Fruit fly (Drosophila melanogaster) whole organism: ENCODE results near the gene CG33111.

Experiments
- CG8478 ChIP-seq: fragments of >200 bp; optimal IDR thresholded peaks from 2 replicates; lab custom pipeline; 2018; ENCODE audit warnings: inconsistent platforms
- Dll ChIP-seq: fragments of >200 bp; optimal IDR thresholded peaks from 2 replicates; lab custom pipeline; 2017
- EcR ChIP-seq, 2 experiments: fragments of >200 bp; optimal IDR thresholded peaks; 2 replicates each; lab custom pipeline; 2017; ENCODE audit warnings: missing biosample characterization in 2 of 2, missing genetic modification characterization in 2 of 2, missing genetic modification reagents in 2 of 2
- pan ChIP-seq: fragments of >200 bp; optimal IDR thresholded peaks from 2 replicates; lab custom pipeline; 2017
- psq ChIP-seq: fragments of >200 bp; optimal IDR thresholded peaks from 2 replicates; lab custom pipeline; 2017
- usp ChIP-seq: fragments of >200 bp; optimal IDR thresholded peaks from 2 replicates; lab custom pipeline; 2017; ENCODE audit warnings: missing biosample characterization, missing genetic modification characterization, mixed read lengths

CG33111 gene

DNA sequence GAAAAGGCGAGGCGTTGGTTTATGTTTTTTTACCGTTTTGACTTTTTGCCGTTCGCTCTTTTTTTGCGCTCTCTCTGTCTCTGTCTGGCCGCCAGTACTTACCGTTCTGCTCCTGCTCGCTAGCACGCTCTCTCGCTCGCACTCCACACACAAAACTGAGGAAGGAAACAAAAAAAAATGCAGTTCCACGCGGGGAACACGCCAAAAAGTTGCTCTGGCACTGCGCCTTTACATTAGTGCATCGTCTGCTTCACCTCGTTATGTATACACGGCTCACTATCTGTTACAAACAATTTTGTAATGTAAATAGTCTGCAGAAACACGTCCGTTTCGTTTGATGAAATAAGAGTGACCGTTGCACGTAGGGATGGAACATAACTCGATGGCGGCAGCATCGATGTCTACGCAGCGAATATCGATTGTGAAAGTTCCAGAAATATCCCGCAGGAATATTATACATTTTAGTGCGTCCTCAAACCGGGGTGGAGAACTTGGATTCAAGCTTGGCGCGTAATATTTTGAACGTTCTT, at the start of gene CG33111, which contains the start of gene eIF4G2:
CG33111 (minus strand) TSS at position 359 of the 530 bp plus-strand sequence.
eIF4G2 (minus strand) TSS at position 359 of the 530 bp plus-strand sequence.
- TF ChIP-seq CG8478 (lab: Kevin White, UChicago) (peak; percentile 86), EcR (GFP tag; optimal IDR thresholded peaks at IDR 0.05; lab: Kevin White, UChicago) (no peak)

DNA sequence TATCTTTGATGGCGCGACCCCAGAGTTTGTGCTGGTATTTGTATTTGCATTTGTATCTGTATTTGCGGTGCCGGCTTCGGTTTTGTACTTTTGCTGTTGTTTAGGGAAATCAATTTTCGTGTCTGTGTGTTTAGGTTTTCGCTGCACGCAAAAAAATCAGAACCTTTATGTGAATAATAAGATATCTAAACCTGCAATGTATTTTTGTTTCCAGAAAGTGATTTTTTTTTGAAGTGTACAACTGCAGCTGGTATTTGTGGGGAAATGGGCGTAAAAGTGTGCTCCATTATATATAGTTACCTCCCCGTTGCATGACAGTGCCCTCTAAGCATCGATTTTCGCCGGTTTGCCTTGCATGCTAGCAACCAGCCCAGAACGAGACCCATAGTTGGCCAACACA, 48.8 kb upstream of the CG33111 start:
- TF ChIP-seq Dll (lab: Kevin White, UChicago) (no peak), CG8478 (lab: Kevin White, UChicago) (no peak), psq (lab: Kevin White, UChicago) (no peak), usp (GFP tag; lab: Kevin White, UChicago) (no peak), pan (lab: Kevin White, UChicago) (no peak), EcR (GFP tag; optimal IDR thresholded peaks at IDR 0.05; lab: Kevin White, UChicago) (no peak)

DNA sequence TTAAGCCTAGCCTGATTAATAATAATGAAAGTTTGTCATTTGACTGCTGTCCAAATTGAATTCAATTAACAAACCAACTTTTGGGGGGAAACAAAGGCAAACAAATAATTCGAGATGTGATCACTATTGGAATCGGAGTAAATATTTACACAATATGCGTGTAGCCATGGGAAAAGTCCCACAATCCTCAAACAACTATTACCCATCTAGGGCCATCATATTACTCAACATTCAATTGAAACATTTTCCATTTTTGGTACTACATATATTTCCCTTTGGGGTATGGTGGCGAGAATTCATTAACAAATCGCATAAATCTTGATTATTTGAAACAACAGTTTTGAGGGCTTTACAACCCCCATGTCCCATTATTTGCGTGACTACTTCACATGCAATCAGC, 48.2 kb upstream of the CG33111 start:
- TF ChIP-seq psq (lab: Kevin White, UChicago) (no peak), EcR (GFP tag; optimal IDR thresholded peaks at IDR 0.05; lab: Kevin White, UChicago) (no peak), CG8478 (lab: Kevin White, UChicago) (no peak), usp (GFP tag; lab: Kevin White, UChicago) (no peak), pan (lab: Kevin White, UChicago) (no peak), Dll (lab: Kevin White, UChicago) (no peak)

DNA sequence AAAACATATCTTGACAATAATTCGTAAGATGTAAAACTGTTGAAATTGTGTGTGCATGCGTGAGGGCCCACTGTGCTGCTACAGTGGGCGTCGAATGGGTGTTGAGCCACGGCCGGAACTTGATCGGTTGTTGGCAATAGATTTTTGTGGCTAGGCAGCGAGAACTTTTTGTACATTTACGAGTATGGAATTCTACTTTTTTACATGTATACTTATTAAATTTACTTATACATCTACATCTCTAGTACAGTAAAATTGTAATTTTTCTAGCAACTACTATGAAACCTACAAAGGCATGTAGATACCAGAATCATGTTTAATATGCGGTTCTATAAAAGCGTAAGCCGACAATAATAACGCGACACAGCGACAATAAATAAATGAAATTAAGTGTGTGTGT, 30.6 kb upstream of the CG33111 start:
- no peak for TF ChIP-seq CG8478 (lab: Kevin White, UChicago)
- no peak for TF ChIP-seq psq (lab: Kevin White, UChicago)
- no peak for TF ChIP-seq pan (lab: Kevin White, UChicago)
- TF ChIP-seq usp (GFP tag; lab: Kevin White, UChicago) = no peak
- no peak for TF ChIP-seq Dll (lab: Kevin White, UChicago)
- no peak for TF ChIP-seq EcR (GFP tag; optimal IDR thresholded peaks at IDR 0.05; lab: Kevin White, UChicago)

DNA sequence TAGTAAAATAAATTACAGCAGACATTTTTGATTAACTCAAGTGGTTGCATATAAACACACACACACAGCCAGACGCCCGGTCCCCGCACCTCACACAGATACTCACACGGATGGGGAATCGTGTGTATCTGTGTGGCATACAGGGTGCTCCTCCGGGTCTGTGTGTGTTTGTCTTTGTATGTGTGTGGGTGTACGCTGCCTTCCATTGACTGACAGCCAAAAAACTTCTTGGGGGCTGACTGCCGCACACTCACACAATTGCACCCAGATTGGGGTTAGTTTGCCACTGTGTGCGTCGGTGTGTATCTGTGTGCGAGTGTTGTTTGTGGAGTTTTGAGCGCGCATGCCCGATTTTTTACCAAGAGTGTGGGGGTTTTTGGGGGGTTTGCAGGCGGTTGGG, 27.1 kb upstream of the CG33111 start:
- TF ChIP-seq Dll (lab: Kevin White, UChicago) (no peak), usp (GFP tag; lab: Kevin White, UChicago) (no peak), CG8478 (lab: Kevin White, UChicago) (no peak), pan (lab: Kevin White, UChicago) (no peak), EcR (GFP tag; optimal IDR thresholded peaks at IDR 0.05; lab: Kevin White, UChicago) (no peak), psq (lab: Kevin White, UChicago) (no peak)

DNA sequence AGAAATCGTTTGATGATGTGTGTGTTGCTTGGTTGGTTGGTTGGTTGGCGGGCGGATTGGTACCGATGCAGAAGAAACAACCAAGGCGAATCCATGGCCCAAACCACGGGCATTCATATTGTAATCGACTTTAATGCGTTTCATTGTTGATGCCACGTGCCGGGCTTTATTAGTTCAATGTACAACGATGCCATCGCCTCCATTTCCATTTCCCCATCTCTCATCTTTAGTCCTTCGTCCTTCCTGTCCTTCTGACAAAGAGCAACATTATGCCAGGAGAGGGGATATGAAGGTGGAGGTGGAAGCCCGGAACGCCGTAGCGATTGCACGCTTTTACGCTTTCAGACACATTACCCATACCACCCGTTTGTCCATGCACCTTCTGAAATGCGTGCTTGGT, 12.7 kb upstream of the CG33111 start:
- TF ChIP-seq usp (GFP tag; lab: Kevin White, UChicago) (no peak), pan (lab: Kevin White, UChicago) (no peak), EcR (GFP tag; optimal IDR thresholded peaks at IDR 0.05; lab: Kevin White, UChicago) (no peak), CG8478 (lab: Kevin White, UChicago) (no peak), psq (lab: Kevin White, UChicago) (no peak)

DNA sequence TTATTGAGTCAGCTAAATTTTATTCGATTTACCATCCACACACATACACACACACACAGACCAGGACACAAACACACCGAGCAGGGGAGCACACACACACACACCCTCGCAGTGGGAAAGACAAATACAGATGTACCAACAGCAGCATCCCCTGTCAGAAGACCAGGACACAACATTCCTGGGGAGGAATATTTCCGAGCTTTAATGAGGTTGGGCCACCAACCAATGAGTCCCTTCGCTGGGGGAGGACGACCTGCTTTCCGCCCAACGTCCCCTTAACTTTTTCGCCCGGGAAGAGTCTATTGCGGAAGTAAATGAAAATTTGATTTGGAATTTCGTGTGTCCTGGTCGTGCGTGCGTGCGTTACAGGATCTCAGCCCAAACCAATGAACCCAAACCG, 8.1 kb upstream of the CG33111 start:
- TF ChIP-seq Dll (lab: Kevin White, UChicago) (no peak), usp (GFP tag; lab: Kevin White, UChicago) (no peak), psq (lab: Kevin White, UChicago) (no peak), EcR (GFP tag; optimal IDR thresholded peaks at IDR 0.05; lab: Kevin White, UChicago) (no peak), CG8478 (lab: Kevin White, UChicago) (no peak), pan (lab: Kevin White, UChicago) (no peak)

DNA sequence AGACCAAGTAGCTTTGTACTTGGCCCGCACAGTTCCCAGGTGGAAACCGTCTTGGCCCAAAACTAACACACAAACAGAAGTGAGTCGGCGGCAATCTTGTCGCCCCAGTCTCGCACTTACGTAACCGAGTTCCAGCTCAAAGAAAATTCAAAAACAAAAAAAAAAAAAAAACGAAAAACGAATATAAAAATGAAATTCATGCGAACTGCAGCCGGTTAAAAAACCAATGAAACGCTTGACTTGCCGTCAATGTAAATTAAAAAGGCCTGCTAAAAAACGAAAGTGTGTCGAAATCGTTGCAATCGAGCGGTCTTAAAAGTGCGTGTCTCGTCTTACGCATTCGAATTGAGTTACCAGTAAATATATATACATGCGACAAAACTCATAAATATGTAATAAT, 4.6 kb upstream of the CG33111 start:
- TF ChIP-seq psq (lab: Kevin White, UChicago) = no peak
- no peak for TF ChIP-seq CG8478 (lab: Kevin White, UChicago)
- TF ChIP-seq Dll (lab: Kevin White, UChicago) = no peak
- TF ChIP-seq pan (lab: Kevin White, UChicago) = no peak
- no peak for TF ChIP-seq usp (GFP tag; lab: Kevin White, UChicago)
- TF ChIP-seq EcR (GFP tag; optimal IDR thresholded peaks at IDR 0.05; lab: Kevin White, UChicago) = no peak

DNA sequence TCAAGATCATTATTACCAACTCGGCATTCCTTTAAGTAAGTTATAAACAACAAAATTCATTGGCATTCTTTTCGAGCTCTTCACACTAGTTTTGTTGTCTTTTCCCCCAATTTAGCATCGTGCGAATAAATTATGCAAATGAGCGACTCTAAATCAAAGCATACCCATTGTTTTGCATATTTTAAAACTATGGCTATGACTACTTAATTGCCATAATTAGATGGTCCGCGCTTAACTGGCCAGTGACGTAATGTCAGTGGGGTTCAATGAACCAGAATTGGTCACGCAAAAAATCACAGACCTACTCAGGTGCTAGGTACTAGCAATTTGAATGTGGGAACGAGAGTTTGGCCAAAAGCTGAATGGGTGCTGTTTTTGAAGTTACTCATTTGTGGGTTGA, 3.9 kb upstream of the CG33111 start:
- TF ChIP-seq Dll (lab: Kevin White, UChicago) (no peak), pan (lab: Kevin White, UChicago) (peak; percentile 36)

DNA sequence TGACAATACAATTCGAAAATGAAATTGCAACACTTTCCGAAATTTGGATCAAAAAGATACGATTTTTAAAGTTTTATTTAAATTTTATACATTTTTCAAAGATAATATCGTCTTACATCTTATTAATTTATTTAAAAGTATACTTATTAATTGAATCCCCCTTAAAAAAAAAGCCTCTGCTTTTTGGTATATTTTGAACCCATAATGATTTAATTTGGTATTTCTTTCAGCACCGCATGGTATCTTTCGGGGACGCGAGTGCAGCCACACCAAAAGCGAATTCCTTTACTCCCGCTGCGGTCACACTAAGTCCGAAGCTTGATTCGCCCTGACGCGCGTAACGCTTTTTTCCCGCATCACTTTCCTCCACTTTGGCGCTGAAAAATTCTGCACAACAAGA, 1.3 kb upstream of the CG33111 start:
- no peak for TF ChIP-seq Dll (lab: Kevin White, UChicago)
- no peak for TF ChIP-seq EcR (GFP tag; optimal IDR thresholded peaks at IDR 0.05; lab: Kevin White, UChicago)
- TF ChIP-seq pan (lab: Kevin White, UChicago) = no peak
- no peak for TF ChIP-seq psq (lab: Kevin White, UChicago)
- no peak for TF ChIP-seq CG8478 (lab: Kevin White, UChicago)
- no peak for TF ChIP-seq usp (GFP tag; lab: Kevin White, UChicago)

DNA sequence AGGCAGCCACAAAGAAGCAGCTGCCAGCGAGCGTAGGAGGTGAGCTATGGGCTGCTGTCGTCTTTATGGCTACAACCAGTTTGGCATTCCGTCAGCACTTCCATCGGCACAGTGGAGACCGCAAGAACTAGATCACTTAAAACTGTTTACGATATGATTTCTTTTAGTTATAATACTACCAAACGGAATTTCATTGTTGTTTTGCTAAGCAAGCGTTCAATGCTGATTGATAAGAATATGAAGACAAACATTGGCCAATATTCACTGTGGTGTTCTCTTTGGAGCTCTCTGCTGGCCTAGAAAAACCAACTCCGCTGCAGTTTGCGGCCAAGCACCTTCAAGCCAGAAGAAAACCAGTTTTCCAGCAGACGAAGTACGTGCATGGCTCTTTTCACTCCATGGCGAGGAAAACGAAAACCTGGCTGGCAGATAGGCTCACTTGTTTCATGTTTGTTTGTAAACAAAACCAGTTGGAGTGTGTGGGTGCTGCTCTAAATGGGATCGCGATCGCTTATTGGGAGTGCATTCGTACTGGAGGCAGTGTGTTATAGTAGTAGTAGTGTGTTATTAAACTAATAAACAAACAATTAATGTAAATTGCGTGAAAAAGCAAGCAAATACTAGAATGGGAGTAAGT, 1.4 kb downstream of the CG33111 start:
- TF ChIP-seq Dll (lab: Kevin White, UChicago) (no peak), CG8478 (lab: Kevin White, UChicago) (no peak), pan (lab: Kevin White, UChicago) (no peak), EcR (GFP tag; optimal IDR thresholded peaks at IDR 0.05; lab: Kevin White, UChicago) (no peak), psq (lab: Kevin White, UChicago) (no peak), usp (GFP tag; lab: Kevin White, UChicago) (no peak)

DNA sequence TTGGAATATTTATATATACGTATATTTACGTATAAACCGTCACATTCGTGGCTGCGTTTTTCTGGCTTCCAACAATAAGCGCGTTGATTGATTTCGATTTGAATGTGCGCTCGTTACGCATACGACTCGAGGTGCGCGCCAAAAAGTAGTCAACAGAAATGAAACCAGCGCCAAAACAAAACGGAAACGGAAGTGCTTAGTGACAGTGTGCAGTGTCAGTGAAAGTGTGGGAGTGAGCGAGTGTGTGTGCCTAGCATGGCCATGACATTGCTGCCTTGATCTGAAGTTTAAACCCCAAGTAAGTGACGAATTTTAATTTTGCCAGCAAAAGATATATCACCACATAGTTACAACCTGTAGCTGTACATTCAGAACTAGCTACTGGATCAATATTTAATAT, 15.4 kb downstream of the CG33111 start, which contains the start of gene CG34355:
CG34355 (plus strand) TSS at position 192 of the 400 bp plus-strand sequence.
- TF ChIP-seq Dll (lab: Kevin White, UChicago) (no peak), pan (lab: Kevin White, UChicago) (no peak), psq (lab: Kevin White, UChicago) (no peak), usp (GFP tag; lab: Kevin White, UChicago) (no peak), CG8478 (lab: Kevin White, UChicago) (no peak), EcR (GFP tag; optimal IDR thresholded peaks at IDR 0.05; lab: Kevin White, UChicago) (no peak)
